Worm (Caenorhabditis elegans) whole organism, late embryonic: Measurements from ENCODE around the gene R09F10.8.

Experiments used
- C08G9.2 ChIP-seq: sonication (generic microtip); optimal IDR thresholded peaks from 2 replicates; lab custom pipeline; 2016; ENCODE audit warnings: mild to moderate bottlenecking, missing genetic modification characterization, moderate library complexity, missing compliant biosample characterization
- C38D4.7 ChIP-seq: fragments of 200-800 bp; sonication (Bioruptor generic); optimal IDR thresholded peaks from 2 replicates; lab custom pipeline; 2018; ENCODE audit warnings: mild to moderate bottlenecking, missing genetic modification characterization, moderate library complexity, missing compliant biosample characterization
- K09A11.1 ChIP-seq: sonication (generic microtip); optimal IDR thresholded peaks from 2 replicates; lab custom pipeline; 2017; ENCODE audit warnings: antibody characterized with exemption, mild to moderate bottlenecking, missing genetic modification characterization, missing compliant biosample characterization; ENCODE audit not compliant: insufficient read depth
- T23F11.4 ChIP-seq: fragments of 200-800 bp; sonication (Bioruptor generic); optimal IDR thresholded peaks from 2 replicates; lab custom pipeline; 2018; ENCODE audit warnings: mild to moderate bottlenecking, missing genetic modification characterization, missing compliant biosample characterization
- ahr-1 ChIP-seq: sonication (generic microtip); optimal IDR thresholded peaks from 2 replicates; lab custom pipeline; 2016; ENCODE audit warnings: missing genetic modification characterization, missing compliant biosample characterization
- ama-1 ChIP-seq: fragments of 150-350 bp; optimal IDR thresholded peaks from 2 replicates; lab custom pipeline; 2014
- ceh-14 ChIP-seq: sonication (generic microtip); optimal IDR thresholded peaks from 2 replicates; lab custom pipeline; 2016; ENCODE audit warnings: missing genotype, missing genetic modification characterization, missing compliant biosample characterization
- ceh-18 ChIP-seq: sonication (generic microtip); optimal IDR thresholded peaks from 2 replicates; lab custom pipeline; 2016; ENCODE audit warnings: missing genetic modification characterization, missing compliant biosample characterization
- ceh-19 ChIP-seq: fragments of 200-800 bp; sonication (Bioruptor generic); optimal IDR thresholded peaks from 2 replicates; lab custom pipeline; 2018; ENCODE audit warnings: mild to moderate bottlenecking, missing genetic modification characterization, missing compliant biosample characterization
- ceh-2 ChIP-seq: sonication (generic microtip); optimal IDR thresholded peaks from 2 replicates; lab custom pipeline; 2016; ENCODE audit warnings: missing genotype, missing genetic modification characterization, missing compliant biosample characterization
- ceh-30 ChIP-seq: fragments of 150-350 bp; optimal IDR thresholded peaks from 2 replicates; lab custom pipeline; 2014; ENCODE audit warnings: missing biosample characterization, missing genetic modification characterization
- ceh-31 ChIP-seq: sonication (generic microtip); optimal IDR thresholded peaks from 2 replicates; lab custom pipeline; 2016; ENCODE audit warnings: missing genetic modification characterization, missing compliant biosample characterization
- ceh-34 ChIP-seq: sonication (generic microtip); optimal IDR thresholded peaks from 2 replicates; lab custom pipeline; 2016; ENCODE audit warnings: mild to moderate bottlenecking, missing genetic modification characterization, missing compliant biosample characterization
- ceh-48 ChIP-seq: sonication (generic microtip); optimal IDR thresholded peaks from 2 replicates; lab custom pipeline; 2016; ENCODE audit warnings: missing genetic modification characterization, inconsistent platforms, missing compliant biosample characterization
- ceh-9 ChIP-seq: sonication (generic microtip); optimal IDR thresholded peaks from 2 replicates; lab custom pipeline; 2016; ENCODE audit warnings: mild to moderate bottlenecking, missing genetic modification characterization, inconsistent platforms, missing compliant biosample characterization
- che-1 ChIP-seq: sonication (generic microtip); optimal IDR thresholded peaks from 2 replicates; lab custom pipeline; 2016; ENCODE audit warnings: mild to moderate bottlenecking, missing genetic modification characterization, missing compliant biosample characterization
- dmd-4 ChIP-seq: sonication (generic microtip); optimal IDR thresholded peaks from 2 replicates; lab custom pipeline; 2016; ENCODE audit warnings: borderline replicate concordance, missing genetic modification characterization, missing compliant biosample characterization
- dve-1 ChIP-seq: sonication (generic microtip); optimal IDR thresholded peaks from 2 replicates; lab custom pipeline; 2017; ENCODE audit warnings: antibody characterized with exemption, mild to moderate bottlenecking, missing genetic modification characterization, missing compliant biosample characterization
- elt-2 ChIP-seq: sonication (generic microtip); optimal IDR thresholded peaks from 2 replicates; lab custom pipeline; 2016; ENCODE audit warnings: missing genetic modification reagents, missing genetic modification characterization, missing compliant biosample characterization
- ets-4 ChIP-seq: sonication (generic microtip); optimal IDR thresholded peaks from 2 replicates; lab custom pipeline; 2016; ENCODE audit warnings: missing genetic modification characterization, missing compliant biosample characterization
- fkh-10 ChIP-seq: fragments of 150-350 bp; optimal IDR thresholded peaks from 2 replicates; lab custom pipeline; 2014; ENCODE audit warnings: missing biosample characterization, missing genetic modification reagents, missing genetic modification characterization
- fkh-6 ChIP-seq: sonication (generic microtip); optimal IDR thresholded peaks from 2 replicates; lab custom pipeline; 2016; ENCODE audit warnings: missing genetic modification characterization, missing compliant biosample characterization
- hlh-30 ChIP-seq: sonication (generic microtip); optimal IDR thresholded peaks from 2 replicates; lab custom pipeline; 2017; ENCODE audit warnings: antibody characterized with exemption, missing genetic modification characterization, missing compliant biosample characterization; ENCODE audit not compliant: insufficient read depth
- hlh-6 ChIP-seq: sonication (generic microtip); optimal IDR thresholded peaks from 2 replicates; lab custom pipeline; 2016; ENCODE audit warnings: missing genotype, missing genetic modification characterization, missing compliant biosample characterization
- hlh-8 ChIP-seq: sonication (generic microtip); optimal IDR thresholded peaks from 2 replicates; lab custom pipeline; 2016; ENCODE audit warnings: missing genotype, missing genetic modification characterization, missing compliant biosample characterization
- lim-6 ChIP-seq: sonication (generic microtip); optimal IDR thresholded peaks from 2 replicates; lab custom pipeline; 2016; ENCODE audit warnings: missing genetic modification characterization, missing compliant biosample characterization
- nfya-1 ChIP-seq: sonication (generic microtip); optimal IDR thresholded peaks from 2 replicates; lab custom pipeline; 2017; ENCODE audit warnings: missing genetic modification characterization, mild to moderate bottlenecking, missing compliant biosample characterization, antibody characterized with exemption, moderate library complexity
- odd-2 ChIP-seq: sonication (generic microtip); optimal IDR thresholded peaks from 2 replicates; lab custom pipeline; 2017; ENCODE audit warnings: antibody characterized with exemption, mild to moderate bottlenecking, missing genetic modification characterization, missing compliant biosample characterization
- pha-2 ChIP-seq: sonication (generic microtip); optimal IDR thresholded peaks from 2 replicates; lab custom pipeline; 2017; ENCODE audit warnings: mild to moderate bottlenecking, missing genetic modification characterization, missing compliant biosample characterization
- pros-1 ChIP-seq: fragments of 150-350 bp; optimal IDR thresholded peaks from 2 replicates; lab custom pipeline; 2014; ENCODE audit warnings: missing biosample characterization, missing genetic modification reagents, missing genetic modification characterization
- ref-2 ChIP-seq: sonication (generic microtip); optimal IDR thresholded peaks from 2 replicates; lab custom pipeline; 2016; ENCODE audit warnings: missing genetic modification characterization, missing compliant biosample characterization
- rnt-1 ChIP-seq: sonication (generic microtip); optimal IDR thresholded peaks from 2 replicates; lab custom pipeline; 2016; ENCODE audit warnings: missing genetic modification characterization, missing compliant biosample characterization
- sdc-2 ChIP-seq: sonication (generic microtip); optimal IDR thresholded peaks from 2 replicates; lab custom pipeline; 2016; ENCODE audit warnings: missing genotype, missing genetic modification characterization, missing compliant biosample characterization
- sox-2 ChIP-seq: fragments of 200-800 bp; sonication (Bioruptor generic); IDR thresholded peaks from 2 replicates; pipeline ENCODE4 v1.3.6; 2022; ENCODE audit warnings: missing genetic modification reagents, missing genetic modification characterization, missing compliant biosample characterization
- syd-9 ChIP-seq: sonication (generic microtip); optimal IDR thresholded peaks from 2 replicates; lab custom pipeline; 2016; ENCODE audit warnings: mild to moderate bottlenecking, missing genetic modification characterization, moderate library complexity, missing compliant biosample characterization
- tbx-2 ChIP-seq: sonication (generic microtip); optimal IDR thresholded peaks from 2 replicates; lab custom pipeline; 2016; ENCODE audit warnings: missing genetic modification characterization, missing compliant biosample characterization
- ttx-3 ChIP-seq: sonication (generic microtip); optimal IDR thresholded peaks from 2 replicates; lab custom pipeline; 2016; ENCODE audit warnings: missing genetic modification reagents, missing genetic modification characterization, missing compliant biosample characterization
- unc-3 ChIP-seq, 2 experiments: fragments of 200-800 bp in 1 of 2; sonication (Bioruptor generic) in 1 of 2; sonication (generic microtip) in 1 of 2; conservative IDR thresholded peaks in 1 of 2; optimal IDR thresholded peaks in 1 of 2; 2 replicates each; pipeline versions ENCODE4 v1.3.6 to Lab custom; 2016 to 2022; ENCODE audit warnings: missing compliant biosample characterization in 2 of 2, missing genetic modification characterization in 2 of 2, missing genetic modification reagents in 1 of 2
- unc-42 ChIP-seq: sonication (generic microtip); optimal IDR thresholded peaks from 2 replicates; lab custom pipeline; 2016; ENCODE audit warnings: missing genotype, missing genetic modification characterization, missing compliant biosample characterization
- unc-55 ChIP-seq: sonication (generic microtip); optimal IDR thresholded peaks from 2 replicates; lab custom pipeline; 2017; ENCODE audit warnings: missing biosample characterization, missing genetic modification reagents, missing genetic modification characterization
- unc-86 ChIP-seq: sonication (generic microtip); optimal IDR thresholded peaks from 2 replicates; lab custom pipeline; 2016; ENCODE audit warnings: missing genetic modification characterization, missing compliant biosample characterization
- ztf-16 ChIP-seq: sonication (generic microtip); optimal IDR thresholded peaks from 2 replicates; lab custom pipeline; 2017; ENCODE audit warnings: missing genetic modification characterization, missing compliant biosample characterization

The R09F10.8 gene

DNA sequence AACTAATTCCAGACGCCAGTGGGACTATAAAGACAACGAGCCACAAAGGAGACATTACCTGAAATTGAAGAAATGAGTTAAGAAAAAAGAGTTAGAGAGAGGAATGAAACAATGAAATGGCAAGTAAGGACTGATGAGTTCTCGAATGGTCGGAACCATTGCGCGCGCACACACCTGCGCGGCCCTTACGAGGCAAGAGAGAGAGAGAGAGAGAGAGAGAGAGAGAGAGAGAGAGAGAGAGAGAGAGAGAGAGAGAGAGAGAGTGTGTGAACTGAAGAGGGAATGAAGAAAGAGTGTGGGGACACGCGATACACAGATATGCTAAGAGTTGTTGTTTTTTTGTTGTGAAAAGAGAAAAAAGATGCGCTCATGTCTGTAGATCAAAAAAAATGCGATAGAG, at the start of gene R09F10.8:
R09F10.8 (minus strand) TSS at position 58 of the 400 bp plus-strand sequence.
- TF ChIP-seq ceh-14 (tag; lab: Kevin White, UChicago) (no peak), ceh-18 (tag; lab: Kevin White, UChicago) (no peak), pha-2 (tag; lab: Kevin White, UChicago) (no peak), rnt-1 (tag; lab: Kevin White, UChicago) (no peak), syd-9 (tag; lab: Kevin White, UChicago) (no peak), hlh-30 (tag; lab: Kevin White, UChicago) (no peak), odd-2 (tag; lab: Kevin White, UChicago) (no peak), C08G9.2 (tag; lab: Kevin White, UChicago) (no peak), ceh-34 (no peak), ama-1 (no peak), che-1 (tag; lab: Kevin White, UChicago) (no peak), fkh-10 (GFP tag; lab: Kevin White, UChicago) (no peak)
- TF ChIP-seq, all 69 proteins: peak for 0

DNA sequence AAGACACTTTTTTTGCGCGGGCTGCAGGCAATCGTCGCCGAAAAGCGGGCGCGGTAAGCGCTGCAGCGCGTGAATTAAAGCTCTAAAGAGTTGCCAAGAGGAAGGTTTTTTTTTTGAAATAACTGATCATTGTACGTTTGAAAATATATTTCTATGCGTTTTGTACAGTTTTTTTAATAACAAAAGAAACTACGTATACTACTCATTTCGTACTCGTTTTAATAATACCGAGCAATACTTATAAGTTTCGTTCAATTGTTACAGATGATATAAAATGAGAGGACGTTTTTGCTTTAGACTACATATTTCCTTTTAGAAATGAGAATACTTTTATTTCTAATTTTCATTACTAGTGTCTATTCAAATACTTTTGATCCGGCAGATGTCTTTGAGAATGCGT, 45.7 kb upstream of the R09F10.8 start, which contains the start of gene nep-15:
nep-15 (plus strand) TSS at position 301 of the 400 bp plus-strand sequence.
- no peak for TF ChIP-seq C38D4.7
- TF ChIP-seq ceh-19, result no peak
- no peak for TF ChIP-seq unc-86 (tag; lab: Kevin White, UChicago)
- TF ChIP-seq K09A11.1 (tag; lab: Kevin White, UChicago), result no peak
- no peak for TF ChIP-seq lim-6 (tag; lab: Kevin White, UChicago)
- TF ChIP-seq ceh-34, result no peak
- TF ChIP-seq ceh-14 (tag; lab: Kevin White, UChicago), result no peak
- TF ChIP-seq elt-2, result no peak
- no peak for TF ChIP-seq ttx-3
- no peak for TF ChIP-seq fkh-6 (tag; lab: Kevin White, UChicago)
- TF ChIP-seq ceh-9 (tag; lab: Kevin White, UChicago), result no peak
- no peak for TF ChIP-seq hlh-8 (tag; lab: Kevin White, UChicago)

DNA sequence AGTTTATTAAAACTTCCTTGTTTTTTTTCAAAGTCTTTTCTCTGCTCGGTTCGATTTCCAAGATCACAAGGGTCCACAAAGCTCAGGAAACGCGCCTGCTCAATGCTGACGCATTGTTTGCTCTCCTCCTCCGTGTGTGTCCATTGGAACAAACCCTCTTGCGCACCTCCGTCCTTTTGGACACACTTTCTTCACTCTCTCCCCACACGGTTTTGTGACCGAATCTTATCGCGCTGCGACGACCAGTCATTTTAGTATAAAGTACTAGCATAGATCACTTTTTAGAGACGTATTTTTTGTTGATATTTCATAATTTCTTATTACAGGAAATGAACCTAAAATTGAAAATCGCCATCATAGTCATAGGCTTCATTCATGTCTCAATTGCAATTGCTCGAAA, 42.0 kb upstream of the R09F10.8 start:
- peak; percentile 57 for TF ChIP-seq sdc-2
- peak; percentile 70 for TF ChIP-seq elt-2
- TF ChIP-seq hlh-30 (tag; lab: Kevin White, UChicago), result peak; percentile 58
- peak; percentile 13 for TF ChIP-seq ceh-2 (tag; lab: Kevin White, UChicago)
- TF ChIP-seq ttx-3, result peak; percentile 7
- TF ChIP-seq unc-55, result no peak
- peak; percentile 59 for TF ChIP-seq ref-2 (tag; lab: Kevin White, UChicago)
- no peak for TF ChIP-seq dve-1 (tag; lab: Kevin White, UChicago)
- TF ChIP-seq ceh-18 (tag; lab: Kevin White, UChicago), result peak; percentile 3
- TF ChIP-seq dmd-4, result no peak
- TF ChIP-seq ceh-31 (tag; lab: Kevin White, UChicago), result peak; percentile 58
- no peak for TF ChIP-seq hlh-6
- no peak for TF ChIP-seq unc-86 (tag; lab: Kevin White, UChicago)
- no peak; the same call in 1 of the 2 replicates for TF ChIP-seq unc-3 (GFP tag; conservative IDR thresholded peaks at IDR 0.05; lab: Robert Waterston, UW)
- no peak for TF ChIP-seq unc-3 (tag; optimal IDR thresholded peaks at IDR 0.05; lab: Kevin White, UChicago)
- no peak for TF ChIP-seq ets-4 (tag; lab: Kevin White, UChicago)
- peak; percentile 75 for TF ChIP-seq tbx-2
- TF ChIP-seq nfya-1, result peak; percentile 70
- TF ChIP-seq ceh-34, result peak; percentile 21
- no peak for TF ChIP-seq pha-2 (tag; lab: Kevin White, UChicago)
- TF ChIP-seq ztf-16, result peak; percentile 1
- TF ChIP-seq unc-42, result peak; percentile 18
- TF ChIP-seq, all 69 proteins: peak for 13

DNA sequence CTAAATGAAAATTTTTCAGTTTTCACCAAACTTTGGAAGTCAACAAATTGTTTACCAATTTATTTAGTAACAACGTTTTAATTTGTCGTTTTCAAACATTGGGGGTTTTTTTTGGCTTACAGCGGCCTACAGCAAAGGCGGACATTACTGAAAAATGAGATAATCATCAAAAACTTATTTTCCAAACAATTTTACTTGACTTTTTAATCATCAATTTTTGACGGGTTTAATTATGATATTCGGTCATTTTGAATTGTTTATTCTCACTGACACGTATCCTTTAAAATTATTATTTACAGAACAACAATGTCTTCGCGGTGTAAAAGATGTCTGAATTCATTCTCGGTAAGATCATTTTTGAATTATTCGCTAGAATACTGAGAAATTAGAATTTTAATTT, 41.3 kb upstream of the R09F10.8 start, which contains the start of gene F40B5.2:
F40B5.2 (plus strand) TSS at position 301 of the 400 bp plus-strand sequence.
- TF ChIP-seq ceh-48 (tag; lab: Kevin White, UChicago) (no peak), lim-6 (tag; lab: Kevin White, UChicago) (no peak), ahr-1 (tag; lab: Kevin White, UChicago) (no peak), pros-1 (no peak), ceh-30 (tag; lab: Kevin White, UChicago) (no peak), T23F11.4 (GFP tag; lab: Kevin White, UChicago) (no peak), sox-2 (no peak)
